Fruit fly (Drosophila melanogaster) whole organism, prepupa: ENCODE measurements around the gene CG46468.

Source experiments
- CG11294 ChIP-seq: fragments of 200-800 bp; sonication (Bioruptor generic); IDR thresholded peaks from 2 replicates; pipeline ENCODE4 v1.3.6; 2022; ENCODE audit warnings: missing biosample characterization, missing genetic modification characterization
- CG8119 ChIP-seq: fragments of 200-800 bp; sonication (Bioruptor generic); IDR thresholded peaks from 3 replicates; pipeline ENCODE4 v1.3.6; 2022; ENCODE audit warnings: missing biosample characterization, missing genetic modification characterization
- CG8319 ChIP-seq: fragments of 200-800 bp; sonication (Bioruptor generic); optimal IDR thresholded peaks from 3 replicates; lab custom pipeline; 2016; ENCODE audit warnings: missing biosample characterization, missing genetic modification characterization
- Hr39 ChIP-seq: fragments of 200-800 bp; sonication (Bioruptor generic); optimal IDR thresholded peaks from 2 replicates; lab custom pipeline; 2016; ENCODE audit warnings: missing biosample characterization, missing genetic modification characterization

DNA sequence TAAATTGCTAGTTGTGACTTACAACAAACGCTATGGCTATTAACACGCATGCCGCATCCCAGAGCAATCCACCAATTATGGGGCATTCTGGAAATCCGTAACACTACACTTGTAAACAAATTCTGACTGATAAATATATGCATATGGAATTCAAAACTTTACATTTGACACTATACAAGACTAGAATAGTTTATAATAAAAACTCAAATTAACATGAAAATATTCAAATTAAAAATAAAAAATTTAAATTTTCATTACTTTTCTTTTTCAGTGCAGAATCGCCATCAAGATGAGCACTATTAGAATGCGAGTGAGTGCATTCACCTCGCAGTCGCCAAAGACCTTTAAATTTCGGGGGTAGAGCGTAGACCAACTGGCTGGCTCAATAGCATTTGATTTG is 20.7 kb upstream of the CG46468 start:
- no peak for TF ChIP-seq CG8319 (GFP tag; lab: Kevin White, UChicago)
- TF ChIP-seq CG8119 (GFP tag; lab: Robert Waterston, UW): no peak
- TF ChIP-seq Hr39: no peak
- TF ChIP-seq CG11294: no peak
